Fruit fly (Drosophila melanogaster) whole organism, embryonic: Measurements from ENCODE around the gene Baldspot.

Experiments used
- CG14667 ChIP-seq: fragments of 200-800 bp; sonication (Bioruptor generic); IDR thresholded peaks from 2 replicates; pipeline ENCODE4 v1.3.6; 2022; ENCODE audit warnings: missing biosample characterization, missing genetic modification characterization
- CG16863 ChIP-seq: fragments of 200-800 bp; sonication (Bioruptor generic); optimal IDR thresholded peaks from 3 replicates; lab custom pipeline; 2016; ENCODE audit warnings: missing biosample characterization, missing genetic modification characterization
- Camta ChIP-seq: fragments of 200-800 bp; sonication (Bioruptor generic); optimal IDR thresholded peaks from 2 replicates; lab custom pipeline; 2016; ENCODE audit warnings: missing biosample characterization, missing genetic modification characterization
- dm ChIP-seq: fragments of 200-800 bp; sonication (Bioruptor generic); optimal IDR thresholded peaks from 3 replicates; lab custom pipeline; 2016; ENCODE audit warnings: missing biosample characterization, missing genetic modification characterization
- tio ChIP-seq: fragments of 200-800 bp; sonication (Bioruptor generic); optimal IDR thresholded peaks from 2 replicates; lab custom pipeline; 2017; ENCODE audit warnings: missing biosample characterization, missing genetic modification characterization, inconsistent platforms
- yki ChIP-seq: fragments of >200 bp; optimal IDR thresholded peaks from 3 replicates; lab custom pipeline; 2018
- zfh2 ChIP-seq: fragments of 200-800 bp; sonication (Bioruptor generic); optimal IDR thresholded peaks from 2 replicates; lab custom pipeline; 2016; ENCODE audit warnings: missing biosample characterization, missing genetic modification characterization

DNA sequence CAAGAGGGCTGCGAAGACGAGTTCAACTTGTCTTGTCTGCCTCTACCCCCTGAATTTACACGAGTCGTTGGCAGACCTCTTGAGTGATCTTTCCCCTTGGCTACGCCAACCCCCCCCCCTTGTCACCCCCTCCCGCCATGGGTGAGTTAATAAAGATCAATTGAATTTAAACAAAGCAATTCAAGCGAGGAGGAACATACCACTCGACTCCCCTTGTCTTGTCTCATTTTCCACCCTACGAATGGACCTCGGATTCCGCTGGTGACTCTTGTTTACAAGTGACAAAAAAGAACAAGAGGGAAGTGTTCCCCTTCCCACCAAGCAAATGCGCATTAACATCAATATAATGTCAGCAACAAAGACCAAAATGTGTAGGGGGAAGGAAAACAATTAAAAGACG, 41.5 kb upstream of the Baldspot start:
- TF ChIP-seq zfh2 (GFP tag; lab: Kevin White, UChicago), result no peak
- TF ChIP-seq tio (GFP tag; lab: Kevin White, UChicago), result no peak
- no peak for TF ChIP-seq CG14667 (GFP tag; lab: Robert Waterston, UW)
- no peak for TF ChIP-seq Camta (GFP tag; lab: Kevin White, UChicago)
- TF ChIP-seq CG16863, result no peak
- no peak for TF ChIP-seq yki (lab: Kevin White, UChicago)
- no peak for TF ChIP-seq dm (GFP tag; lab: Kevin White, UChicago)
